Fruit fly (Drosophila melanogaster): ENCODE results near the gene RpL32.
A peak's percentile ranks its signal among the peaks of the same experiment; 100 is the strongest.

The RpL32 gene

DNA sequence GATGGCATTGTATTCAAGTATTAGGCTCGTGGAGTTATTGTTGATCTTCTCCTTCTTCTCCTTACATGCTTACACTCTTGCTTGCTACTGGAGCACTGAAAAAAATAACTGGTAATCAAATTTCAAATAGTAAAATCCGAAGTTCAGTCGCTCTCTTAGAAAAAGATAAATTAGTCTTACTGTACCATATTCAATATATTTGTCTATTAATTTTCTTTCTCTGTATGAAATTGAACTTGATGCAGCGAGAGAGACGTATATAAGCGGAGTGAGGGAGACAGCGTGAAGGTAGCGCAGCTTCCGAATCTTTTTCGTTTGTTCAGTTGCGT lies 15.2 kb upstream of the RpL32 start (continued):
- peak; percentile 87 for TF ChIP-seq CG6808 (GFP tag; optimal IDR thresholded peaks at IDR 0.05)
- peak; percentile 91 for TF ChIP-seq CG31627 (GFP tag; optimal IDR thresholded peaks at IDR 0.05)
- peak; percentile 84 for TF ChIP-seq fd85E (GFP tag; optimal IDR thresholded peaks at IDR 0.05)
- TF ChIP-seq Blimp-1 (GFP tag; optimal IDR thresholded peaks at IDR 0.05), result peak; percentile 89
- peak; percentile 96 for TF ChIP-seq cyc (GFP tag; optimal IDR thresholded peaks at IDR 0.05)
- TF ChIP-seq net (GFP tag; optimal IDR thresholded peaks at IDR 0.05), result peak; percentile 90
- TF ChIP-seq CG6276 (GFP tag; optimal IDR thresholded peaks at IDR 0.05), result peak; percentile 85
- TF ChIP-seq acj6 (GFP tag; optimal IDR thresholded peaks at IDR 0.05), result peak; percentile 92
- TF ChIP-seq Hr38 (GFP tag; optimal IDR thresholded peaks at IDR 0.05), result no peak
- peak; percentile 90 for TF ChIP-seq Lpt (GFP tag; optimal IDR thresholded peaks at IDR 0.05)
- peak; percentile 94 for TF ChIP-seq lz (GFP tag; optimal IDR thresholded peaks at IDR 0.05)

DNA sequence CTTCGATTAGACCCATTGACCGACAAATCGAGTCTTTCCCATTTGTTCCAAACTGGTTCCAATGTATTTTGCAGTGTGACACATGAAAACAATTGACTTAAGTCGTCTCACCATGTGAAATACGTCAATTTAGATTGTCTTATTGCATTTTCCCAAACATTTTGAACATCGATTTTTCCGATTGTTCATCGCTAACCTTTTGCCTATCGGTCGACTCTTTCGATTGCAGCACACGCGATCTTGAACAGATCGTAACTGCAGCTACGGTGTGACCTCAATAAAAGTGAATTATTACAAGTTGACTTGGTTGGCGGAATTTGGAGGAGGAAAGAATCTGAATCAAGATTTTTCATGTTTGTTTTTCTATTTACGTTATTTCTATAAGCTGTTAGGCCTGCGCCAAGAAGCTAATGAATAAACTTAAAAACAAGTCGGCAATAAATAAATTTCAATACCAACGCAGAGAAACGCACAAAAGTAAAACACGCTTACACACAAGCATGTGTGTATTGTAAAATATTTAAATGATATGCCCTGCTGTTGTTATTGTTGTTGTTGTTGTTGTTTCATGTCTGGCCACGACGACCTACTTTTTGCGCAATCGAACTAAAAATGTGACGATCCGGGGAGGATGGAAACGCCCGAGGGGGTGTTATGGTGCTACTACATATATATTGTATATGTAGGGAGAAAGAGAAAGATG lies 14.6 kb upstream of the RpL32 start:
- TF ChIP-seq CG10631 (GFP tag; optimal IDR thresholded peaks at IDR 0.05) (no peak), fd59A (GFP tag; optimal IDR thresholded peaks at IDR 0.05) (no peak), topi (GFP tag; optimal IDR thresholded peaks at IDR 0.05) (no peak), Met (GFP tag; optimal IDR thresholded peaks at IDR 0.05) (no peak), CG31627 (GFP tag; optimal IDR thresholded peaks at IDR 0.05) (no peak), fkh (GFP tag; optimal IDR thresholded peaks at IDR 0.05) (peak; percentile 56), Lpt (GFP tag; optimal IDR thresholded peaks at IDR 0.05) (no peak)

DNA sequence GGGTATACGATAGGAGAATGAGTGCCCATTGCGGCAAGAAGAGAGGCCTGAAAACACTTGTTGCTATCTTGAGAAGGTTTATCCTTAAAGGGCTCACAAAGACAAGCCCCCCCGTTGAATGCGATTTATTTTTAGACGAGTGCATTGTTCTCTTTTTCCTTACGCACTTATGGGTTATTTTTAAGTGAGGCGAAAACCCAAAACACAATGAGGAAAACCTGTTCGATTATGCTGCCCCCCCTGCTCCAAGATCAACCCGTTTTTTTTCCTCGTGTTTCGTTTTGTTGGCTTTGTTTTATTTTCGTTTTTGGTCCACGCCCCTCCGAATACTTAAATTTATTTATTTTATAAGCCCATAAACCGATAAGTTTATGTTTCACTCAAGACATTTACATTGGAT lies 14.0 kb upstream of the RpL32 start:
- TF ChIP-seq dsx (GFP tag; optimal IDR thresholded peaks at IDR 0.05; ENCODE audit: poor library complexity, severe bottlenecking), result peak; percentile 49
- TF ChIP-seq ss (GFP tag; optimal IDR thresholded peaks at IDR 0.05), result peak in 1 of 2 experiments; percentile 7
- TF ChIP-seq Eip78C (GFP tag), result peak; percentile 57
- TF ChIP-seq CG6808 (GFP tag; optimal IDR thresholded peaks at IDR 0.05), result no peak

DNA sequence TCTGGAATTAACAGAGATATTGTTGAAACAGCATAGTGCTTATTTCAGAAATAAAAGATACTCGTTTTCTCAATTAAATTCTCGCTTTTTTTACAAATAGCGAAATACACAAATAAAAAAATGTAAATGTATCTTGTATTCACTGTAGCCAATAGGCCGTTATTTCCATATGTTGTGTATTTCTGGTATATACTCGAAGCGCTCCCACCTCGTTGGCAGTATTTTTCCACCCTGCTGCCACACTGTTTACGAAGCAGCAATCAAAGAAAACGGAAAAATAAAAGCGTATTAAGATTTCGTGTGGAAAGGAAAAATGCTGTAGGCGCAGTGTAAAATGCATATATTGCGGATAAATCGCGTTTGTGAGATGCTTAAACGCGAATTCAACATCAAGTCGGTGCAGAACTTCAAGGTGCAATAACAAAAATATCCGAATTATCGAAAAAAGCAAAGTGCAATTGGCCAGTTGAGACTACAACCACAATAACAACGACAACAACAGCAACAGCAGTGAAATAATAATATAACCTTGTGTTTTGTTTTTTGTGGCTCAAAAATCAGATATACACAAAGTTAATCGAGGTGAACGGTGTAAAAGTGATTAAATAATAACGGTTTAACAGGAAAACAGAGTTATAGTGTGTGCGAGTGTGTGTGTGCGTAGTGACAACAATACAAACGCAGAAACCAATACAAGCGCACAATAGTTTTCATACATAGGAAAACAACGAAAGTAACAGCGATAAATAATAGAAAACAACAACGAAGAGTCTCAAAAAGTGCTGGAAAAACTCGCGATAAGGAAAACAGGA lies 12.3 kb upstream of the RpL32 start, which contains the start of gene sima:
Gene sima (plus strand): TSS at position 255 of the 812 bp plus-strand sequence.
- TF ChIP-seq CG10631 (GFP tag; optimal IDR thresholded peaks at IDR 0.05), result no peak
- no peak for TF ChIP-seq CG6792 (GFP tag; optimal IDR thresholded peaks at IDR 0.05)
- peak; percentile 46; the same call in 1 of the 2 replicates for TF ChIP-seq CG15336 (GFP tag; IDR thresholded peaks at IDR 0.05)
- peak; percentile 1 for TF ChIP-seq Blimp-1 (GFP tag; optimal IDR thresholded peaks at IDR 0.05)
- TF ChIP-seq CG31627 (GFP tag; optimal IDR thresholded peaks at IDR 0.05), result peak; percentile 24
- no peak for TF ChIP-seq Ets96B (tag; optimal IDR thresholded peaks at IDR 0.05)
- no peak for TF ChIP-seq CG1621 (tag; optimal IDR thresholded peaks at IDR 0.05)
- TF ChIP-seq CG8632 (GFP tag; optimal IDR thresholded peaks at IDR 0.05), result no peak
- peak; percentile 77 for TF ChIP-seq Eip78C (GFP tag)
- TF ChIP-seq Sox102F (GFP tag; optimal IDR thresholded peaks at IDR 0.05), result no peak
- peak; percentile 48 for TF ChIP-seq vri (GFP tag; optimal IDR thresholded peaks at IDR 0.05)
- peak; percentile 36 for TF ChIP-seq Hr39 (GFP tag; optimal IDR thresholded peaks at IDR 0.05)
- TF ChIP-seq spab (GFP tag; optimal IDR thresholded peaks at IDR 0.05), result no peak
- TF ChIP-seq fkh (GFP tag; optimal IDR thresholded peaks at IDR 0.05), result peak; percentile 10
- TF ChIP-seq Ets21C (GFP tag; optimal IDR thresholded peaks at IDR 0.05), result peak; percentile 5
- TF ChIP-seq Eip75B (GFP tag; optimal IDR thresholded peaks at IDR 0.05), result no peak
- peak; percentile 41 for TF ChIP-seq lz (GFP tag; optimal IDR thresholded peaks at IDR 0.05)
- TF ChIP-seq Smox (GFP tag; optimal IDR thresholded peaks at IDR 0.05), result peak; percentile 7
- peak; percentile 13 for TF ChIP-seq Met (GFP tag; optimal IDR thresholded peaks at IDR 0.05)
- TF ChIP-seq fd59A (GFP tag; optimal IDR thresholded peaks at IDR 0.05), result no peak
- TF ChIP-seq pdm3 (GFP tag; optimal IDR thresholded peaks at IDR 0.05), result peak; percentile 42
- TF ChIP-seq CG6163 (GFP tag; IDR thresholded peaks at IDR 0.05), result peak; percentile 61
- TF ChIP-seq net (GFP tag; optimal IDR thresholded peaks at IDR 0.05), result peak; percentile 12
- peak; percentile 36; the same call in 1 of the 3 replicates for TF ChIP-seq eg (GFP tag; IDR thresholded peaks at IDR 0.05)
- TF ChIP-seq Hr38 (GFP tag; optimal IDR thresholded peaks at IDR 0.05), result no peak
- peak; percentile 2 for TF ChIP-seq achi (GFP tag; optimal IDR thresholded peaks at IDR 0.05)
- peak; percentile 3 for TF ChIP-seq CG34406 (GFP tag; optimal IDR thresholded peaks at IDR 0.05)
- peak; percentile 43 for TF ChIP-seq OdsH (GFP tag; optimal IDR thresholded peaks at IDR 0.05)
- no peak for TF ChIP-seq CG10669 (GFP tag; optimal IDR thresholded peaks at IDR 0.05)
- no peak for TF ChIP-seq CG11762 (GFP tag; optimal IDR thresholded peaks at IDR 0.05; ENCODE audit: insufficient read depth)
- TF ChIP-seq CG3032 (tag; optimal IDR thresholded peaks at IDR 0.05), result no peak
- TF ChIP-seq fd85E (GFP tag; optimal IDR thresholded peaks at IDR 0.05), result no peak
- TF ChIP-seq CG4318 (GFP tag; optimal IDR thresholded peaks at IDR 0.05), result no peak
- TF ChIP-seq CG6808 (GFP tag; optimal IDR thresholded peaks at IDR 0.05), result peak; percentile 21
